Worm (Caenorhabditis elegans): ENCODE data around the gene K02D10.3.

DNA sequence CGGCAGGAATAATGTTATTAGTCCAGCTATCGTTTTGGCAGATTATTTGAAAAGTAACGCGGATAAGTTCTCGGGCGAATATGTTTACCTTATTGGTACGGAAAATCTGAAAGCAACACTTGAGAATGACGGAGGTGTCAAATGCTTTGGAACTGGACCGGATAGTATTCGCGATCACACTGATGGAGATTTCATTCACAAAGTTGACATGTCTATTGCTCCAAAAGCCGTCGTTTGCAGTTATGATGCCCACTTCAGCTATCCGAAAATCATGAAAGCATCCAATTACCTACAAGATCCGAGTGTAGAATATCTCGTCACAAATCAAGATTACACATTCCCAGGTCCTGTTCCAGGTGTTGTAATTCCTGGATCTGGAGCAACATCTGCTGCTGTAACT, 1.6 kb upstream of the K02D10.3 start:
- TF ChIP-seq syd-9 (tag; optimal IDR thresholded peaks at IDR 0.05) (no peak), dve-1 (tag; optimal IDR thresholded peaks at IDR 0.05) (no peak), F13H6.1 (tag; optimal IDR thresholded peaks at IDR 0.05) (no peak), ceh-18 (tag; optimal IDR thresholded peaks at IDR 0.05) (no peak)
